Worm (Caenorhabditis elegans): Measurements from ENCODE around the gene Y66A7A.9.
A peak's percentile ranks its signal among the peaks of the same experiment; 100 is the strongest.

Y66A7A.9 gene

ce11 chrIII:11632376-11632775 lies 20.1 kb upstream of the Y66A7A.9 start:
- no peak for TF ChIP-seq hmg-1.1 (GFP tag; IDR thresholded peaks at IDR 0.05)
- no peak for TF ChIP-seq ceh-82 (tag; optimal IDR thresholded peaks at IDR 0.05)
- no peak for TF ChIP-seq hlh-30 (tag; optimal IDR thresholded peaks at IDR 0.05; ENCODE audit: insufficient read depth)
- no peak for TF ChIP-seq fos-1 (tag; optimal IDR thresholded peaks at IDR 0.05)
- no peak for TF ChIP-seq T20F7.1 (GFP tag; optimal IDR thresholded peaks at IDR 0.05)
- TF ChIP-seq ZK337.2 (GFP tag; IDR thresholded peaks at IDR 0.05): no peak

ce11 chrIII:11631111-11631510 lies 18.8 kb upstream of the Y66A7A.9 start:
- TF ChIP-seq R02D3.7 (tag; optimal IDR thresholded peaks at IDR 0.05): no peak
- TF ChIP-seq pqm-1 (tag; optimal IDR thresholded peaks at IDR 0.05): peak; percentile 35
- peak; percentile 25 for TF ChIP-seq nhr-28 (tag; optimal IDR thresholded peaks at IDR 0.05)
- no peak for TF ChIP-seq hif-1 (tag; optimal IDR thresholded peaks at IDR 0.05)
- no peak for TF ChIP-seq daf-16 (GFP tag; optimal IDR thresholded peaks at IDR 0.05)
- peak; percentile 35 for TF ChIP-seq daf-16 (tag; optimal IDR thresholded peaks at IDR 0.05)
- TF ChIP-seq nhr-11 (tag; optimal IDR thresholded peaks at IDR 0.05): no peak
- peak in 1 of 2 experiments; percentile 58 for TF ChIP-seq unc-62 (GFP tag; optimal IDR thresholded peaks at IDR 0.05 in 1 of 2)
- no peak for TF ChIP-seq unc-62 (tag; optimal IDR thresholded peaks at IDR 0.05)
- TF ChIP-seq dve-1 (tag; optimal IDR thresholded peaks at IDR 0.05; ENCODE audit: insufficient read depth): peak; percentile 15

ce11 chrIII:11629354-11629753 lies 17.1 kb upstream of the Y66A7A.9 start, which contains the start of gene Y66A7A.7:
Gene Y66A7A.7 (minus strand): TSS chrIII:11629454.
- TF ChIP-seq spr-1 (tag; optimal IDR thresholded peaks at IDR 0.05): no peak
- TF ChIP-seq Y5F2A.4 (GFP tag; optimal IDR thresholded peaks at IDR 0.05): no peak
- TF ChIP-seq fos-1 (tag; optimal IDR thresholded peaks at IDR 0.05): no peak
- TF ChIP-seq lir-3 (tag; optimal IDR thresholded peaks at IDR 0.05): no peak
- no peak for TF ChIP-seq zfp-3 (GFP tag; conservative IDR thresholded peaks at IDR 0.05)

ce11 chrIII:11627631-11628030 lies 15.4 kb upstream of the Y66A7A.9 start:
- no peak for TF ChIP-seq hmg-1.1 (GFP tag; IDR thresholded peaks at IDR 0.05)
- TF ChIP-seq snpc-4 (tag; optimal IDR thresholded peaks at IDR 0.05): no peak
- TF ChIP-seq lin-29 (GFP tag; IDR thresholded peaks at IDR 0.05): 0 out of 2 replicates have a peak, but pooled peaks have one; percentile 22
- no peak for TF ChIP-seq zip-2 (tag; optimal IDR thresholded peaks at IDR 0.05)
- TF ChIP-seq php-3 (GFP tag; IDR thresholded peaks at IDR 0.05): no peak
- peak; percentile 58; the same call in 1 of the 2 replicates for TF ChIP-seq egl-43 (GFP tag; IDR thresholded peaks at IDR 0.05)
- no peak for TF ChIP-seq dmd-8 (GFP tag; IDR thresholded peaks at IDR 0.05)
- peak; percentile 68 for TF ChIP-seq set-16 (GFP tag; IDR thresholded peaks at IDR 0.05)
- no peak for TF ChIP-seq ces-1 (GFP tag; optimal IDR thresholded peaks at IDR 0.05)
- TF ChIP-seq duxl-1 (tag; optimal IDR thresholded peaks at IDR 0.05; ENCODE audit: poor library complexity): peak; percentile 24
- TF ChIP-seq mxl-3 (GFP tag; optimal IDR thresholded peaks at IDR 0.05): peak; percentile 56
- no peak for TF ChIP-seq zip-11 (GFP tag; IDR thresholded peaks at IDR 0.05)
- TF ChIP-seq sdz-12 (GFP tag; optimal IDR thresholded peaks at IDR 0.05): no peak
- no peak for TF ChIP-seq nhr-10 (tag; optimal IDR thresholded peaks at IDR 0.05)
- no peak for TF ChIP-seq lir-3 (tag; optimal IDR thresholded peaks at IDR 0.05)
- TF ChIP-seq ceh-62 (tag; optimal IDR thresholded peaks at IDR 0.05): no peak
- no peak for TF ChIP-seq nhr-77 (tag; optimal IDR thresholded peaks at IDR 0.05)

- TF ChIP-seq ces-1 (GFP tag; optimal IDR thresholded peaks at IDR 0.05): no peak
- TF ChIP-seq lsy-2 (tag; optimal IDR thresholded peaks at IDR 0.05): peak in 1 of 2 experiments; percentile 43
- TF ChIP-seq dpl-1 (GFP tag; optimal IDR thresholded peaks at IDR 0.05): peak; percentile 49
- peak; percentile 45 for TF ChIP-seq nhr-28 (tag; optimal IDR thresholded peaks at IDR 0.05)
Observed at ce11 chrIII:11624838-11625292, 12.6 kb upstream of the Y66A7A.9 start, which contains the start of gene gly-8. Gene gly-8 (plus strand): TSS chrIII:11625242.
